Fruit fly (Drosophila melanogaster) whole organism, pupa: ENCODE results near the gene pygo.

Source experiments
- CG10348 ChIP-seq: fragments of 200-800 bp; sonication (Bioruptor generic); IDR thresholded peaks from 2 replicates; pipeline ENCODE4 v1.3.6; 2022; ENCODE audit warnings: missing biosample characterization, missing genetic modification characterization
- CG12605 ChIP-seq: fragments of 200-800 bp; sonication (Bioruptor generic); IDR thresholded peaks from 2 replicates; pipeline ENCODE4 v1.3.6; 2022; ENCODE audit warnings: missing biosample characterization, missing genetic modification characterization
- CG14655 ChIP-seq: fragments of 200-800 bp; sonication (Bioruptor generic); optimal IDR thresholded peaks from 3 replicates; lab custom pipeline; 2017; ENCODE audit warnings: mild to moderate bottlenecking, missing biosample characterization, missing genetic modification reagents, missing genetic modification characterization
- CG15710 ChIP-seq: fragments of 200-800 bp; sonication (Bioruptor generic); optimal IDR thresholded peaks from 2 replicates; lab custom pipeline; 2018; ENCODE audit warnings: missing biosample characterization, mild to moderate bottlenecking, missing genetic modification characterization, moderate library complexity
- CG17806 ChIP-seq: fragments of 200-800 bp; sonication (Bioruptor generic); optimal IDR thresholded peaks from 2 replicates; lab custom pipeline; 2018; ENCODE audit warnings: missing biosample characterization, mild to moderate bottlenecking, missing genetic modification characterization, moderate library complexity
- CG32121 ChIP-seq: fragments of 200-800 bp; sonication (Bioruptor generic); IDR thresholded peaks from 2 replicates; pipeline ENCODE4 v1.3.6; 2022; ENCODE audit warnings: missing biosample characterization, missing genetic modification characterization
- CG34367 ChIP-seq: fragments of 200-800 bp; sonication (Bioruptor generic); optimal IDR thresholded peaks from 2 replicates; lab custom pipeline; 2018; ENCODE audit warnings: missing biosample characterization, mild to moderate bottlenecking, missing genetic modification characterization
- CG4496 ChIP-seq: fragments of 200-800 bp; sonication (Bioruptor generic); IDR thresholded peaks from 3 replicates; pipeline ENCODE4 v1.3.6; 2022; ENCODE audit warnings: missing biosample characterization, missing genetic modification characterization
- CG9948 ChIP-seq: fragments of 200-800 bp; sonication (Bioruptor generic); optimal IDR thresholded peaks from 2 replicates; lab custom pipeline; 2018; ENCODE audit warnings: missing biosample characterization, mild to moderate bottlenecking, missing genetic modification characterization, moderate library complexity
- D1 ChIP-seq: fragments of 200-800 bp; sonication (Bioruptor generic); optimal IDR thresholded peaks from 2 replicates; lab custom pipeline; 2018; ENCODE audit warnings: missing biosample characterization, mild to moderate bottlenecking, missing genetic modification characterization, moderate library complexity
- EcR ChIP-seq: fragments of 200-800 bp; sonication (Bioruptor generic); optimal IDR thresholded peaks from 3 replicates; lab custom pipeline; 2019; ENCODE audit warnings: missing biosample characterization, missing genetic modification characterization, mild to moderate bottlenecking, moderate library complexity, missing genetic modification reagents
- Ets98B ChIP-seq: fragments of 200-800 bp; sonication (Bioruptor generic); IDR thresholded peaks from 2 replicates; pipeline ENCODE4 v1.3.6; 2022; ENCODE audit warnings: missing biosample characterization, missing genetic modification characterization
- Pif1A ChIP-seq: fragments of 200-800 bp; sonication (Bioruptor generic); optimal IDR thresholded peaks from 3 replicates; lab custom pipeline; 2016; ENCODE audit warnings: missing biosample characterization, missing genetic modification characterization
- Snoo ChIP-seq: fragments of 200-800 bp; sonication (Bioruptor generic); optimal IDR thresholded peaks from 3 replicates; lab custom pipeline; 2017; ENCODE audit warnings: missing biosample characterization, mild to moderate bottlenecking, missing genetic modification characterization, inconsistent platforms
- fd96Ca ChIP-seq: fragments of 200-800 bp; sonication (Bioruptor generic); IDR thresholded peaks from 3 replicates; pipeline ENCODE4 v1.3.6; 2022; ENCODE audit warnings: missing biosample characterization, missing genetic modification characterization
- gl ChIP-seq: fragments of 200-800 bp; sonication (Bioruptor generic); optimal IDR thresholded peaks from 2 replicates; lab custom pipeline; 2018; ENCODE audit warnings: missing biosample characterization, mild to moderate bottlenecking, missing genetic modification characterization
- rn ChIP-seq: fragments of 200-800 bp; sonication (Bioruptor generic); IDR thresholded peaks from 2 replicates; pipeline ENCODE4 v1.3.6; 2022; ENCODE audit warnings: missing biosample characterization, missing genetic modification characterization

The pygo gene

DNA sequence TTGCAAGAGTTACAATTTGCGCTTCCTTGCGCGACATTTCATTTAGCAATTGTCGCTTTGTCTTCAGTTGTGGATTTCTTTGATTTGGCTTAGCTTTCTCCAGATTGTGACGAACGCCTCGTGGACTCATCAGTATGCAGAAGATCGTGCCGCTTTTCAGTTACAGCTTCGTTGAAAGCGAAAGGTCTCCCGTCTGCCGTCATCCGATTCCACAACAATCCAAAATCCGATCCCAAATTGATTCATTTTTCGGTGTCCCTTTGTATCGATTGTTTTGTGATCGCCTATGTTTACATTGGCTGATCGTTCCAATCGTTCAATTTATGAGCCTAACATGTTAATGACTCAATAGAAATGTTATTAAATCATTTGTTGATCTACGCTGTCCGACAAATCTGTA, 38.6 kb downstream of the pygo start:
- TF ChIP-seq Pif1A (GFP tag; lab: Kevin White, UChicago) = no peak

dm6 chr3R:31527875-31528274, 52.6 kb downstream of the pygo start:
- TF ChIP-seq EcR (GFP tag; lab: Kevin White, UChicago) (no peak), CG15710 (no peak), CG32121 (GFP tag; lab: Robert Waterston, UW) (no peak), CG9948 (no peak), fd96Ca (GFP tag; lab: Robert Waterston, UW) (no peak), CG12605 (GFP tag; lab: Robert Waterston, UW) (no peak), D1 (tag; lab: Kevin White, UChicago) (no peak), Snoo (tag; lab: Kevin White, UChicago) (no peak), CG17806 (tag; lab: Kevin White, UChicago) (no peak), Pif1A (GFP tag; lab: Kevin White, UChicago) (no peak), gl (no peak), Ets98B (GFP tag; lab: Robert Waterston, UW) (no peak), CG10348 (GFP tag; lab: Robert Waterston, UW) (no peak), CG4496 (no peak), rn (GFP tag; lab: Robert Waterston, UW) (no peak), CG14655 (GFP tag; lab: Kevin White, UChicago) (no peak), CG34367 (no peak)
